Fruit fly (Drosophila melanogaster) whole organism, embryonic: ENCODE results near the gene kis.

Experiments used
- CG11398 ChIP-seq: fragments of 200-800 bp; sonication (Bioruptor generic); optimal IDR thresholded peaks from 2 replicates; lab custom pipeline; 2016; ENCODE audit warnings: missing biosample characterization, missing genetic modification characterization
- CG11560 ChIP-seq: fragments of 200-800 bp; sonication (Bioruptor generic); IDR thresholded peaks from 3 replicates; pipeline ENCODE4 v1.3.6; 2022; ENCODE audit warnings: missing biosample characterization, missing genetic modification characterization
- CG11696 ChIP-seq: fragments of 200-800 bp; sonication (Bioruptor generic); IDR thresholded peaks from 2 replicates; pipeline ENCODE4 v1.3.6; 2022; ENCODE audit warnings: missing biosample characterization, missing genetic modification characterization
- CG12942 ChIP-seq: fragments of 200-800 bp; sonication (Bioruptor generic); optimal IDR thresholded peaks from 3 replicates; lab custom pipeline; 2016; ENCODE audit warnings: missing biosample characterization, missing genetic modification characterization
- CG13624 ChIP-seq: fragments of 200-800 bp; sonication (Bioruptor generic); optimal IDR thresholded peaks from 2 replicates; lab custom pipeline; 2016; ENCODE audit warnings: missing biosample characterization, missing genetic modification characterization
- CG15269 ChIP-seq: fragments of 200-800 bp; sonication (Bioruptor generic); optimal IDR thresholded peaks from 2 replicates; lab custom pipeline; 2018; ENCODE audit warnings: missing biosample characterization, mild to moderate bottlenecking, missing genetic modification characterization, moderate library complexity
- CG1603 ChIP-seq: fragments of 200-800 bp; sonication (Bioruptor generic); optimal IDR thresholded peaks from 2 replicates; lab custom pipeline; 2019; ENCODE audit warnings: missing biosample characterization, mild to moderate bottlenecking, missing genetic modification characterization, moderate library complexity
- CG16815 ChIP-seq: fragments of 200-800 bp; sonication (Bioruptor generic); optimal IDR thresholded peaks from 3 replicates; lab custom pipeline; 2017; ENCODE audit warnings: missing biosample characterization, mild to moderate bottlenecking, missing genetic modification characterization
- CG2120 ChIP-seq: fragments of 200-800 bp; sonication (Bioruptor generic); optimal IDR thresholded peaks from 3 replicates; lab custom pipeline; 2016; ENCODE audit warnings: missing biosample characterization, missing genetic modification characterization
- CG2712 ChIP-seq: fragments of 200-800 bp; optimal IDR thresholded peaks from 3 replicates; lab custom pipeline; 2019; ENCODE audit warnings: missing biosample characterization, mild to moderate bottlenecking, missing genetic modification characterization, moderate library complexity
- CG2875 ChIP-seq: fragments of 200-800 bp; sonication (Bioruptor generic); optimal IDR thresholded peaks from 2 replicates; lab custom pipeline; 2017; ENCODE audit warnings: missing biosample characterization, mild to moderate bottlenecking, missing genetic modification characterization, missing genetic modification reagents
- CG3847 ChIP-seq: fragments of 200-800 bp; sonication (Bioruptor generic); IDR thresholded peaks from 2 replicates; pipeline ENCODE4 v1.3.6; 2022; ENCODE audit warnings: missing biosample characterization, missing genetic modification characterization
- CG6254 ChIP-seq: fragments of 200-800 bp; sonication (Bioruptor generic); optimal IDR thresholded peaks from 3 replicates; lab custom pipeline; 2017; ENCODE audit warnings: mild to moderate bottlenecking, missing biosample characterization, missing genetic modification reagents, missing genetic modification characterization
- CG7745 ChIP-seq: fragments of 200-800 bp; sonication (Bioruptor generic); optimal IDR thresholded peaks from 2 replicates; lab custom pipeline; 2018; ENCODE audit warnings: missing biosample characterization, mild to moderate bottlenecking, missing genetic modification characterization, moderate library complexity
- CHES-1-like ChIP-seq: fragments of 200-800 bp; sonication (Bioruptor generic); optimal IDR thresholded peaks from 2 replicates; lab custom pipeline; 2016; ENCODE audit warnings: missing biosample characterization, missing genetic modification characterization
- CrebB ChIP-seq: fragments of 200-800 bp; sonication (Bioruptor generic); optimal IDR thresholded peaks from 3 replicates; lab custom pipeline; 2018; ENCODE audit warnings: missing biosample characterization, mild to moderate bottlenecking, missing genetic modification characterization
- D19B ChIP-seq: fragments of 200-800 bp; sonication (Bioruptor generic); optimal IDR thresholded peaks from 2 replicates; lab custom pipeline; 2017; ENCODE audit warnings: missing biosample characterization, mild to moderate bottlenecking, missing genetic modification characterization
- Doc3 ChIP-seq: fragments of 200-800 bp; sonication (Bioruptor generic); IDR thresholded peaks from 3 replicates; pipeline ENCODE4 v1.3.6; 2022; ENCODE audit warnings: missing biosample characterization, missing genetic modification characterization; ENCODE audit not compliant: partially characterized antibody
- Ets65A ChIP-seq: fragments of 200-800 bp; sonication (Bioruptor generic); peaks from one replicate; lab custom pipeline; 2016; ENCODE audit warnings: missing biosample characterization, missing genetic modification characterization
- Gsc ChIP-seq: fragments of 200-800 bp; sonication (Bioruptor generic); IDR thresholded peaks from 2 replicates; pipeline ENCODE4 v1.3.6; 2022; ENCODE audit warnings: missing biosample characterization, missing genetic modification characterization
- Hsf ChIP-seq: fragments of 200-800 bp; sonication (Bioruptor generic); optimal IDR thresholded peaks from 3 replicates; lab custom pipeline; 2016; ENCODE audit warnings: missing biosample characterization, missing genetic modification characterization
- Lim3 ChIP-seq: fragments of 200-800 bp; sonication (Bioruptor generic); IDR thresholded peaks from 2 replicates; pipeline ENCODE4 v1.3.6; 2022; ENCODE audit warnings: missing biosample characterization, missing genetic modification characterization
- MBD-R2 ChIP-seq: fragments of 200-800 bp; sonication (Bioruptor generic); IDR thresholded peaks from 2 replicates; pipeline ENCODE4 v1.3.6; 2022; ENCODE audit warnings: missing biosample characterization, missing genetic modification characterization
- Scr ChIP-seq: fragments of 200-800 bp; sonication (Bioruptor generic); IDR thresholded peaks from 2 replicates; pipeline ENCODE4 v1.3.6; 2022; ENCODE audit warnings: missing biosample characterization, missing genetic modification characterization; ENCODE audit not compliant: partially characterized antibody
- Taf1 ChIP-seq: fragments of 200-800 bp; sonication (Bioruptor generic); IDR thresholded peaks from 2 replicates; pipeline ENCODE4 v1.3.6; 2022; ENCODE audit warnings: missing biosample characterization, missing genetic modification characterization
- YL-1 ChIP-seq: fragments of 200-800 bp; sonication (Bioruptor generic); optimal IDR thresholded peaks from 3 replicates; lab custom pipeline; 2017; ENCODE audit warnings: missing biosample characterization, mild to moderate bottlenecking, missing genetic modification characterization
- ab ChIP-seq: fragments of 200-800 bp; sonication (Bioruptor generic); optimal IDR thresholded peaks from 2 replicates; lab custom pipeline; 2016; ENCODE audit warnings: missing biosample characterization, missing genetic modification characterization
- ash1 ChIP-seq: fragments of 200-800 bp; sonication (Bioruptor generic); optimal IDR thresholded peaks from 2 replicates; lab custom pipeline; 2018; ENCODE audit warnings: missing biosample characterization, mild to moderate bottlenecking, missing genetic modification characterization
- bigmax ChIP-seq: fragments of 200-800 bp; sonication (Bioruptor generic); optimal IDR thresholded peaks from 2 replicates; lab custom pipeline; 2018; ENCODE audit warnings: missing biosample characterization, mild to moderate bottlenecking, missing genetic modification characterization
- cato ChIP-seq: fragments of 200-800 bp; sonication (Bioruptor generic); optimal IDR thresholded peaks from 2 replicates; lab custom pipeline; 2016; ENCODE audit warnings: missing biosample characterization, missing genetic modification characterization, borderline replicate concordance
- crc ChIP-seq: fragments of 200-800 bp; sonication (Bioruptor generic); optimal IDR thresholded peaks from 2 replicates; lab custom pipeline; 2016; ENCODE audit warnings: missing biosample characterization, missing genetic modification characterization
- croc ChIP-seq: fragments of 200-800 bp; sonication (Bioruptor generic); conservative IDR thresholded peaks from 3 replicates; pipeline ENCODE4 v1.3.6; 2022; ENCODE audit warnings: missing biosample characterization, missing genetic modification characterization
- danr ChIP-seq: fragments of 200-800 bp; sonication (Bioruptor generic); IDR thresholded peaks from 2 replicates; pipeline ENCODE4 v1.3.6; 2022; ENCODE audit warnings: missing biosample characterization, missing genetic modification characterization
- fd102C ChIP-seq: fragments of 200-800 bp; sonication (Bioruptor generic); optimal IDR thresholded peaks from 2 replicates; lab custom pipeline; 2018; ENCODE audit warnings: missing biosample characterization, mild to moderate bottlenecking, missing genetic modification characterization, moderate library complexity
- fru ChIP-seq: fragments of >200 bp; optimal IDR thresholded peaks from 2 replicates; lab custom pipeline; 2017
- grn ChIP-seq: fragments of 200-800 bp; sonication (Bioruptor generic); optimal IDR thresholded peaks from 3 replicates; lab custom pipeline; 2017; ENCODE audit warnings: missing biosample characterization, missing genetic modification characterization
- gro ChIP-seq: fragments of 200-800 bp; sonication (Bioruptor generic); optimal IDR thresholded peaks from 2 replicates; lab custom pipeline; 2016; ENCODE audit warnings: missing biosample characterization, missing genetic modification characterization
- gsb ChIP-seq: fragments of 200-800 bp; sonication (Bioruptor generic); IDR thresholded peaks from 2 replicates; pipeline ENCODE4 v1.3.6; 2022; ENCODE audit warnings: missing biosample characterization, missing genetic modification characterization
- ham ChIP-seq: fragments of 200-800 bp; sonication (Bioruptor generic); IDR thresholded peaks from 2 replicates; pipeline ENCODE4 v1.3.6; 2022; ENCODE audit warnings: missing biosample characterization, missing genetic modification characterization
- hkb ChIP-seq, 2 experiments: fragments of 200-800 bp in 1 of 2; fragments of >200 bp in 1 of 2; sonication (Bioruptor generic) in 1 of 2; IDR thresholded peaks in 1 of 2; optimal IDR thresholded peaks in 1 of 2; 2 replicates each; pipeline versions ENCODE4 v1.3.6 to Lab custom; 2017 to 2022; ENCODE audit warnings: missing biosample characterization in 1 of 2, missing genetic modification characterization in 1 of 2
- jigr1 ChIP-seq: fragments of 200-800 bp; sonication (Bioruptor generic); IDR thresholded peaks from 3 replicates; pipeline ENCODE4 v1.3.6; 2022; ENCODE audit warnings: missing biosample characterization, missing genetic modification characterization
- mam ChIP-seq: fragments of 200-800 bp; sonication (Bioruptor generic); optimal IDR thresholded peaks from 3 replicates; lab custom pipeline; 2016; ENCODE audit warnings: missing biosample characterization, missing genetic modification characterization
- org-1 ChIP-seq: fragments of 200-800 bp; sonication (Bioruptor generic); optimal IDR thresholded peaks from 2 replicates; lab custom pipeline; 2017; ENCODE audit warnings: missing biosample characterization, missing genetic modification characterization
- otp ChIP-seq: fragments of 200-800 bp; sonication (Bioruptor generic); IDR thresholded peaks from 3 replicates; pipeline ENCODE4, ENCODE4 v1.3.6; 2022; ENCODE audit warnings: missing biosample characterization, missing genetic modification characterization
- pzg ChIP-seq: fragments of 200-800 bp; sonication (Bioruptor generic); optimal IDR thresholded peaks from 3 replicates; lab custom pipeline; 2018; ENCODE audit warnings: missing biosample characterization, mild to moderate bottlenecking, missing genetic modification characterization, moderate library complexity
- shn ChIP-seq: fragments of 200-800 bp; sonication (Bioruptor generic); optimal IDR thresholded peaks from 3 replicates; lab custom pipeline; 2016; ENCODE audit warnings: missing biosample characterization, missing genetic modification characterization
- sr ChIP-seq: fragments of 200-800 bp; sonication (Bioruptor generic); IDR thresholded peaks from 3 replicates; pipeline ENCODE4 v1.3.6; 2022; ENCODE audit warnings: missing biosample characterization, missing genetic modification characterization
- tap ChIP-seq: fragments of 200-800 bp; optimal IDR thresholded peaks from 3 replicates; lab custom pipeline; 2019; ENCODE audit warnings: missing biosample characterization, mild to moderate bottlenecking, missing genetic modification characterization, moderate library complexity
- tgo ChIP-seq: fragments of 200-800 bp; sonication (Bioruptor generic); IDR thresholded peaks from 3 replicates; pipeline ENCODE4 v1.3.6; 2022; ENCODE audit warnings: missing biosample characterization, missing genetic modification characterization
- ttk ChIP-seq: fragments of 200-800 bp; sonication (Bioruptor generic); IDR thresholded peaks from 2 replicates; pipeline ENCODE4 v2.1.2; 2022; ENCODE audit warnings: missing biosample characterization, missing genetic modification characterization
- vvl ChIP-seq: fragments of 200-800 bp; sonication (Bioruptor generic); IDR thresholded peaks from 2 replicates; pipeline ENCODE4 v1.3.6; 2022; ENCODE audit warnings: missing biosample characterization, missing genetic modification characterization

Gene kis

dm6 chr2L:207129-207813 is 43.4 kb downstream of the kis start, which contains the start of the genes Tbc1d15-17 and CG11617 (continued):
- no peak for TF ChIP-seq ash1 (GFP tag; lab: Kevin White, UChicago)
- TF ChIP-seq tgo (GFP tag; lab: Robert Waterston, UW), result no peak
- TF ChIP-seq CHES-1-like, result peak; percentile 64
- TF ChIP-seq jigr1 (GFP tag; lab: Robert Waterston, UW), result no peak
- no peak for TF ChIP-seq Lim3
- TF ChIP-seq hkb (optimal IDR thresholded peaks at IDR 0.05; lab: Kevin White, UChicago), result peak; percentile 62
- TF ChIP-seq hkb (GFP tag; IDR thresholded peaks at IDR 0.05; lab: Robert Waterston, UW), result peak; percentile 30; the same call in 1 of the 2 replicates
- TF ChIP-seq cato (GFP tag; lab: Kevin White, UChicago), result no peak
- no peak for TF ChIP-seq mam (GFP tag; lab: Kevin White, UChicago)
- no peak for TF ChIP-seq sr
- no peak for TF ChIP-seq CG11696 (GFP tag; lab: Robert Waterston, UW)
- peak; percentile 94 for TF ChIP-seq pzg (GFP tag; lab: Kevin White, UChicago)
- TF ChIP-seq grn (GFP tag; lab: Kevin White, UChicago), result no peak
- TF ChIP-seq CG12942 (GFP tag; lab: Kevin White, UChicago), result no peak
- no peak for TF ChIP-seq crc (GFP tag; lab: Kevin White, UChicago)
- no peak for TF ChIP-seq CG16815 (GFP tag; lab: Kevin White, UChicago)
- no peak for TF ChIP-seq Taf1 (GFP tag; lab: Robert Waterston, UW)
- TF ChIP-seq CG11560 (tag; lab: Robert Waterston, UW), result no peak
- peak; percentile 55 for TF ChIP-seq Scr (GFP tag; lab: Robert Waterston, UW)
- no peak for TF ChIP-seq CG2712 (tag; lab: Kevin White, UChicago)
- no peak for TF ChIP-seq D19B (GFP tag; lab: Kevin White, UChicago)
- TF ChIP-seq ham (GFP tag; lab: Robert Waterston, UW), result no peak
- no peak for TF ChIP-seq gsb (GFP tag; lab: Robert Waterston, UW)
- TF ChIP-seq CG3847 (GFP tag; lab: Robert Waterston, UW), result peak; percentile 88
- TF ChIP-seq danr (GFP tag; lab: Robert Waterston, UW), result no peak
- no peak for TF ChIP-seq CG2875 (GFP tag; lab: Kevin White, UChicago)
- TF ChIP-seq otp, result no peak
- peak; percentile 90 for TF ChIP-seq CG13624 (GFP tag; lab: Kevin White, UChicago)
- no peak for TF ChIP-seq shn
- no peak for TF ChIP-seq tap (tag; lab: Kevin White, UChicago)
- TF ChIP-seq CG2120 (GFP tag; lab: Kevin White, UChicago), result peak; percentile 6
- peak; percentile 77 for TF ChIP-seq YL-1
- TF ChIP-seq CG11398 (GFP tag; lab: Kevin White, UChicago), result no peak
- TF ChIP-seq ttk, result no peak
- TF ChIP-seq CG6254 (GFP tag; lab: Kevin White, UChicago), result no peak
- TF ChIP-seq gro, result no peak
- no peak for TF ChIP-seq fd102C (GFP tag; lab: Kevin White, UChicago)
- no peak for TF ChIP-seq croc (GFP tag; lab: Robert Waterston, UW)
- TF ChIP-seq CG15269 (tag; lab: Kevin White, UChicago), result no peak
- no peak for TF ChIP-seq ab (GFP tag; lab: Kevin White, UChicago)
- no peak for TF ChIP-seq Hsf (GFP tag; lab: Kevin White, UChicago)
- no peak for TF ChIP-seq Gsc (GFP tag; lab: Robert Waterston, UW)
- no peak for TF ChIP-seq org-1 (GFP tag; lab: Kevin White, UChicago)
- TF ChIP-seq Ets65A, result no peak
- TF ChIP-seq MBD-R2 (GFP tag; lab: Robert Waterston, UW), result peak; percentile 97
- no peak for TF ChIP-seq CG7745 (tag; lab: Kevin White, UChicago)
- TF ChIP-seq vvl, result 0 out of 2 replicates have a peak, but pooled peaks have one; percentile 42
- peak; percentile 82 for TF ChIP-seq CG1603 (tag; lab: Kevin White, UChicago)
- TF ChIP-seq CrebB, result peak; percentile 4
- peak; percentile 14 for TF ChIP-seq bigmax
- TF ChIP-seq Doc3 (GFP tag; lab: Robert Waterston, UW), result peak; percentile 27; the same call in 1 of the 3 replicates
- no peak for TF ChIP-seq fru (lab: Kevin White, UChicago)
